Worm (Caenorhabditis elegans) whole organism, young adult: ENCODE measurements around the gene srb-11.

Experiments used
- B0336.3 ChIP-seq: fragments of 200-800 bp; sonication (Bioruptor generic); IDR thresholded peaks from 2 replicates; pipeline ENCODE4 v1.3.6; 2022; ENCODE audit warnings: missing genetic modification characterization, missing compliant biosample characterization
- C06A6.2 ChIP-seq: fragments of 200-800 bp; sonication (Bioruptor generic); conservative IDR thresholded peaks from 2 replicates; pipeline ENCODE4 v1.3.6; 2022; ENCODE audit warnings: missing genetic modification characterization, missing compliant biosample characterization
- D2030.7 ChIP-seq: fragments of 200-800 bp; sonication (Bioruptor generic); IDR thresholded peaks from 2 replicates; pipeline ENCODE4 v1.3.6; 2022; ENCODE audit warnings: missing genetic modification reagents, missing genetic modification characterization, missing compliant biosample characterization
- F37B4.10 ChIP-seq: fragments of 200-800 bp; sonication (Bioruptor generic); IDR thresholded peaks from 2 replicates; pipeline ENCODE4 v1.3.6; 2022; ENCODE audit warnings: missing genetic modification characterization, missing compliant biosample characterization
- F49E8.2 ChIP-seq: sonication (generic microtip); optimal IDR thresholded peaks from 3 replicates; lab custom pipeline; 2017; ENCODE audit warnings: missing genetic modification characterization, mild to moderate bottlenecking, missing compliant biosample characterization, antibody characterized with exemption, moderate library complexity; ENCODE audit not compliant: insufficient read depth
- K11D2.4 ChIP-seq: fragments of 200-800 bp; sonication (Bioruptor generic); IDR thresholded peaks from 2 replicates; pipeline ENCODE4 v1.3.6; 2022; ENCODE audit warnings: missing genetic modification reagents, missing genetic modification characterization, missing compliant biosample characterization
- Y53F4B.3 ChIP-seq: fragments of 200-800 bp; sonication (Bioruptor generic); IDR thresholded peaks from 2 replicates; pipeline ENCODE4 v1.3.6; 2022; ENCODE audit warnings: missing genetic modification reagents, missing genetic modification characterization, missing compliant biosample characterization
- Y53G8AR.9 ChIP-seq: fragments of 200-800 bp; sonication (Bioruptor generic); conservative IDR thresholded peaks from 2 replicates; pipeline ENCODE4 v1.3.6; 2022; ENCODE audit warnings: missing genetic modification reagents, missing genetic modification characterization, missing compliant biosample characterization
- Y67H2A.10 ChIP-seq: fragments of 200-800 bp; sonication (Bioruptor generic); conservative IDR thresholded peaks from 2 replicates; pipeline ENCODE4 v1.3.6; 2022; ENCODE audit warnings: missing genetic modification reagents, missing genetic modification characterization, missing compliant biosample characterization
- ZK185.1 ChIP-seq: sonication (generic microtip); optimal IDR thresholded peaks from 2 replicates; lab custom pipeline; 2016; ENCODE audit warnings: mild to moderate bottlenecking, missing genetic modification characterization, missing compliant biosample characterization; ENCODE audit not compliant: poor library complexity, severe bottlenecking
- ama-1 ChIP-seq, 3 experiments: fragments of 150-350 bp in 1 of 3; sonication (generic microtip) in 2 of 3; optimal IDR thresholded peaks; 2 replicates each; lab custom pipeline; 2014 to 2018; ENCODE audit warnings: missing biosample characterization in 2 of 3, missing genetic modification characterization in 2 of 3, missing genetic modification reagents in 2 of 3
- atf-7 ChIP-seq: sonication (generic microtip); optimal IDR thresholded peaks from 2 replicates; lab custom pipeline; 2017; ENCODE audit warnings: mild to moderate bottlenecking, missing genetic modification characterization, missing compliant biosample characterization
- athp-1 ChIP-seq: sonication (generic microtip); optimal IDR thresholded peaks from 2 replicates; lab custom pipeline; 2017; ENCODE audit warnings: mild to moderate bottlenecking, missing genetic modification characterization, missing compliant biosample characterization
- attf-6 ChIP-seq: fragments of 200-800 bp; sonication (Bioruptor generic); IDR thresholded peaks from 2 replicates; pipeline ENCODE4 v1.3.6; 2022; ENCODE audit warnings: missing genetic modification reagents, missing genetic modification characterization, missing compliant biosample characterization
- ceh-100 ChIP-seq: fragments of 200-800 bp; sonication (Bioruptor generic); IDR thresholded peaks from 2 replicates; pipeline ENCODE4 v1.3.6; 2022; ENCODE audit warnings: missing genetic modification reagents, missing genetic modification characterization, missing compliant biosample characterization
- ceh-40 ChIP-seq: fragments of 200-800 bp; sonication (Bioruptor generic); IDR thresholded peaks from 2 replicates; pipeline ENCODE4 v1.3.6; 2022; ENCODE audit warnings: missing genetic modification characterization, missing compliant biosample characterization
- ceh-58 ChIP-seq: fragments of 200-800 bp; sonication (Bioruptor generic); IDR thresholded peaks from 2 replicates; pipeline ENCODE4 v1.3.6; 2022; ENCODE audit warnings: missing genetic modification characterization, missing compliant biosample characterization
- ceh-79 ChIP-seq: sonication (generic microtip); optimal IDR thresholded peaks from 2 replicates; lab custom pipeline; 2017; ENCODE audit warnings: mild to moderate bottlenecking, missing genetic modification characterization, missing compliant biosample characterization
- dox-1 ChIP-seq: fragments of 200-800 bp; sonication (Bioruptor generic); IDR thresholded peaks from 2 replicates; pipeline ENCODE4 v1.3.6; 2022; ENCODE audit warnings: missing genetic modification reagents, missing genetic modification characterization, missing compliant biosample characterization
- dpff-1 ChIP-seq: sonication (generic microtip); optimal IDR thresholded peaks from 2 replicates; lab custom pipeline; 2017; ENCODE audit warnings: mild to moderate bottlenecking, missing genetic modification characterization, missing compliant biosample characterization
- efl-1 ChIP-seq: fragments of 150-350 bp; optimal IDR thresholded peaks from 2 replicates; lab custom pipeline; 2014; ENCODE audit warnings: missing biosample characterization, missing genetic modification reagents, missing genetic modification characterization
- egl-18 ChIP-seq: fragments of 200-800 bp; sonication (Bioruptor generic); IDR thresholded peaks from 2 replicates; pipeline ENCODE4 v1.3.6; 2022; ENCODE audit warnings: missing genetic modification reagents, missing genetic modification characterization, missing compliant biosample characterization
- egl-44 ChIP-seq: fragments of 200-800 bp; sonication (Bioruptor generic); IDR thresholded peaks from 2 replicates; pipeline ENCODE4 v1.3.6; 2022; ENCODE audit warnings: missing genetic modification reagents, missing genetic modification characterization, missing compliant biosample characterization
- him-1 ChIP-seq: sonication (generic microtip); optimal IDR thresholded peaks from 2 replicates; lab custom pipeline; 2016; ENCODE audit warnings: missing genotype, missing genetic modification reagents, missing genetic modification characterization, missing compliant biosample characterization
- hrde-1 ChIP-seq: sonication (generic microtip); optimal IDR thresholded peaks from 2 replicates; lab custom pipeline; 2016; ENCODE audit warnings: missing genetic modification characterization, mild to moderate bottlenecking, missing compliant biosample characterization, moderate library complexity, missing genotype, missing genetic modification reagents, borderline replicate concordance
- lin-35 ChIP-seq, 3 experiments: fragments of 150-350 bp in 2 of 3; sonication (generic microtip) in 1 of 3; optimal IDR thresholded peaks; 2 replicates each; lab custom pipeline; 2014 to 2018; ENCODE audit warnings: missing biosample characterization in 3 of 3, missing genetic modification characterization in 3 of 3, missing genetic modification reagents in 3 of 3
- lsy-27 ChIP-seq: sonication (generic microtip); optimal IDR thresholded peaks from 2 replicates; lab custom pipeline; 2017; ENCODE audit warnings: missing genetic modification characterization, mild to moderate bottlenecking, missing compliant biosample characterization, antibody characterized with exemption, missing genotype, borderline replicate concordance; ENCODE audit not compliant: insufficient read depth
- madf-10 ChIP-seq: sonication (generic microtip); optimal IDR thresholded peaks from 2 replicates; lab custom pipeline; 2016; ENCODE audit warnings: mild to moderate bottlenecking, missing genetic modification characterization, missing compliant biosample characterization
- madf-3 ChIP-seq: fragments of 200-800 bp; sonication (Bioruptor generic); IDR thresholded peaks from 2 replicates; pipeline ENCODE4 v1.3.6; 2022; ENCODE audit warnings: missing genetic modification reagents, missing genetic modification characterization, missing compliant biosample characterization
- madf-6 ChIP-seq: fragments of 200-800 bp; sonication (Bioruptor generic); IDR thresholded peaks from 2 replicates; pipeline ENCODE4 v1.3.6; 2022; ENCODE audit warnings: missing genetic modification reagents, missing genetic modification characterization, missing compliant biosample characterization
- mel-28 ChIP-seq: sonication (generic microtip); optimal IDR thresholded peaks from 2 replicates; lab custom pipeline; 2016; ENCODE audit warnings: borderline replicate concordance, mild to moderate bottlenecking, missing genetic modification characterization, missing compliant biosample characterization
- mxl-1 ChIP-seq: sonication (generic microtip); optimal IDR thresholded peaks from 2 replicates; lab custom pipeline; 2016; ENCODE audit warnings: missing genetic modification characterization, missing compliant biosample characterization
- nfya-1 ChIP-seq: sonication (generic microtip); optimal IDR thresholded peaks from 2 replicates; lab custom pipeline; 2017; ENCODE audit warnings: antibody characterized with exemption, missing compliant biosample characterization, missing genetic modification characterization, borderline replicate concordance; ENCODE audit not compliant: insufficient read depth
- pbrm-1 ChIP-seq: fragments of 200-800 bp; sonication (Bioruptor generic); IDR thresholded peaks from 2 replicates; pipeline ENCODE4 v1.3.6; 2022; ENCODE audit warnings: missing genetic modification reagents, missing genetic modification characterization, missing compliant biosample characterization
- pha-4 ChIP-seq: fragments of 150-350 bp; sonication (generic microtip); optimal IDR thresholded peaks from 2 replicates; lab custom pipeline; 2014; ENCODE audit warnings: missing biosample characterization, missing genetic modification reagents, missing genetic modification characterization
- rec-8 ChIP-seq, 2 experiments: sonication (generic microtip); optimal IDR thresholded peaks; 2 replicates each; lab custom pipeline; 2016; ENCODE audit warnings: mild to moderate bottlenecking in 2 of 2, missing genetic modification characterization in 2 of 2, missing genetic modification reagents in 2 of 2, missing genotype in 2 of 2, missing biosample characterization in 1 of 2, missing compliant biosample characterization in 1 of 2, moderate library complexity in 1 of 2
- rpc-1 ChIP-seq, 2 experiments: fragments of 150-350 bp in 1 of 2; sonication (generic microtip) in 1 of 2; optimal IDR thresholded peaks; 2 replicates each; lab custom pipeline; 2014 to 2018; ENCODE audit warnings: missing biosample characterization in 1 of 2, missing genetic modification characterization in 1 of 2, missing genetic modification reagents in 1 of 2, missing genotype in 1 of 2
- somi-1 ChIP-seq: fragments of 200-800 bp; sonication (Bioruptor generic); optimal IDR thresholded peaks from 2 replicates; lab custom pipeline; 2018; ENCODE audit warnings: mild to moderate bottlenecking, missing genetic modification characterization, missing compliant biosample characterization
- tlf-1 ChIP-seq: fragments of 200-800 bp; sonication (Bioruptor generic); optimal IDR thresholded peaks from 2 replicates; lab custom pipeline; 2018; ENCODE audit warnings: mild to moderate bottlenecking, missing genetic modification characterization, missing compliant biosample characterization
- zfh-2 ChIP-seq: fragments of 200-800 bp; sonication (Bioruptor generic); conservative IDR thresholded peaks from 2 replicates; pipeline ENCODE4 v1.3.6; 2022; ENCODE audit warnings: missing genetic modification reagents, missing genetic modification characterization, missing compliant biosample characterization
- ztf-28 ChIP-seq: fragments of 200-800 bp; sonication (Bioruptor generic); IDR thresholded peaks from 2 replicates; pipeline ENCODE4 v1.3.6; 2022; ENCODE audit warnings: missing genetic modification reagents, missing genetic modification characterization, missing compliant biosample characterization

The srb-11 gene

DNA sequence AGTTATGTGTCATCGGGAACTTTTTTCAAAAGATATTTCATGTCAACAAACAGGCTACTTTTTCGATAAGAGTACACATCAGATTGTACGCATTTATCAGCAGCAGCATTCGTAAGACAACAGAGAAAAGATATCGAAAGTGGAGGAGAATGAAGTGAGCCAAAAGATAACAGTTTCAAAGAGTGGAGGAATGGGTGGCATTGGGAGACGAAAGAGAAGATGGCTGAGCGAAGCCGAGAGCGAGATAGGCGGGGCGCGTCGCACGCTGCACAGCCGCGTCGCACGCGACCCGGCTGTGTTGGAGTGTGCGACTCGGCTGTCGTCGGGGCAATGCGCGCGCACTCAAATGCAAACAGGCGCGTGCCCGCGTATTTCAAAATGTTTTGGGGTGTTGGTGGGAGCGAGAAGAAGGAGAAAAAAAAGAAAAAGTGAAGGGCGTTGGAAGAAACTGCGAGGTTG, 28.6 kb downstream of the srb-11 start (continued):
- TF ChIP-seq pbrm-1 (GFP tag; lab: Robert Waterston, UW) (peak; percentile 93), hrde-1 (no peak), egl-18 (GFP tag; lab: Robert Waterston, UW) (no peak), pha-4 (peak; percentile 23), egl-44 (GFP tag; lab: Robert Waterston, UW) (peak; percentile 69; the same call in 1 of the 2 replicates), K11D2.4 (GFP tag; lab: Robert Waterston, UW) (peak; percentile 86), lin-35 (GFP tag; optimal IDR thresholded peaks at IDR 0.05; lab: Kevin White, UChicago) (peak in 1 of 3 experiments; percentile 79), F37B4.10 (GFP tag; lab: Robert Waterston, UW) (no peak), C06A6.2 (GFP tag; lab: Robert Waterston, UW) (peak; percentile 86), madf-10 (tag; lab: Kevin White, UChicago) (no peak), rec-8 (tag; optimal IDR thresholded peaks at IDR 0.05; lab: Kevin White, UChicago) (no peak), attf-6 (no peak), ceh-58 (GFP tag; lab: Robert Waterston, UW) (0 out of 2 replicates have a peak, but pooled peaks have one; percentile 16), B0336.3 (GFP tag; lab: Robert Waterston, UW) (peak; percentile 98), madf-6 (peak; percentile 92), ZK185.1 (tag; lab: Kevin White, UChicago) (peak; percentile 30), dox-1 (peak; percentile 95), ama-1 (optimal IDR thresholded peaks at IDR 0.05; lab: Kevin White, UChicago) (peak; percentile 18), ama-1 (GFP tag; optimal IDR thresholded peaks at IDR 0.05; lab: Kevin White, UChicago) (peak in 1 of 2 experiments; percentile 8), ceh-40 (no peak), atf-7 (tag; lab: Kevin White, UChicago) (peak; percentile 91), ceh-100 (GFP tag; lab: Robert Waterston, UW) (peak; percentile 72), lsy-27 (tag; lab: Kevin White, UChicago) (no peak), nfya-1 (tag; lab: Kevin White, UChicago) (no peak), mel-28 (tag; lab: Kevin White, UChicago) (peak; percentile 20), Y53F4B.3 (GFP tag; lab: Robert Waterston, UW) (no peak; the same call in 1 of the 2 replicates), Y53G8AR.9 (GFP tag; lab: Robert Waterston, UW) (peak; percentile 88), athp-1 (tag; lab: Kevin White, UChicago) (peak; percentile 80), somi-1 (GFP tag; lab: Kevin White, UChicago) (peak; percentile 77), Y67H2A.10 (GFP tag; lab: Robert Waterston, UW) (peak; percentile 83)

DNA sequence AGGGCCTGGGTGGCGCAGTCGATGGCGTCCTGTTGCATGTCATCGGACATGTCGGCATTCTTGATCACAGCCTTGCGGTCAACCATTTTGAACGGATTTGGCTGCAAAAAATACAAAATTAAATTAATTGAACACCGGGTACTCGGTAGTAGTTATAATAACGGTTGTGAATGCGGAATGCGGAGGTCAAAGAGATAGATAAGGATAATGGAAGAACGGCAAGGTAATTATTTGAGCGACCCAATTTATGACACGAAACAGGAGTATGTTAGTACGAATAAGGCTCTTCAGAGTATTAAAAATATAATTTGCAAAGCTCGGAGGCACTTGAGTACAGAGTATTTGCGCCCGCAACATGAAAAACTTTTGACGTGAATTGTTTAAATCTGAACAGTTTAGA, 29.0 kb downstream of the srb-11 start, which contains the start of gene dlc-1:
Gene dlc-1 (minus strand): TSS at position 101 of the 400 bp plus-strand sequence.
- TF ChIP-seq lsy-27 (tag; lab: Kevin White, UChicago): no peak
- TF ChIP-seq Y53F4B.3 (GFP tag; lab: Robert Waterston, UW): no peak
- 0 out of 2 replicates have a peak, but pooled peaks have one; percentile 15 for TF ChIP-seq Y53G8AR.9 (GFP tag; lab: Robert Waterston, UW)
- TF ChIP-seq, all 124 proteins: peak for 1

DNA sequence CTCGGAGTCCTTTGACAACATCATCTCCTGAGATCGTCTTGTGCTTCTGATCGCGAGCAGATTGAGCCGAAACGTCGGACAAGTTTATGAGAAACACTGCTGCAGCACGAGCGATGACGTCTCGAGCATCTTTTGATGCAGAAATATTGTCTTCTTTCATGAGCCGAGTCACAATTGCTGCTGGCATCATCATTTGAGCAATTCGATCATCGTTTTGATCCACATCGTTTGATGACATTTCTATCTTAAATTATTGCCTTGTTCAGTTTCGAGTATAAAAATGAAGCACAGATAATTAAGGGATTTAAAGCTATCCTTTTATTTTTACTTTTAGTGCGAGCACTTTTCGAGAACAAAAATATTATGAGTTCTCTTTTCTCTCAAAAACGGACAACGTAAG, 30.1 kb downstream of the srb-11 start, which contains the start of gene T26A5.8:
Gene T26A5.8 (minus strand): TSS at position 247 of the 400 bp plus-strand sequence.
- TF ChIP-seq Y53F4B.3 (GFP tag; lab: Robert Waterston, UW): no peak
- 0 out of 2 replicates have a peak, but pooled peaks have one; percentile 22 for TF ChIP-seq zfh-2 (GFP tag; lab: Robert Waterston, UW)
- no peak for TF ChIP-seq D2030.7
- no peak; the same call in 1 of the 2 replicates for TF ChIP-seq pbrm-1 (GFP tag; lab: Robert Waterston, UW)
- no peak for TF ChIP-seq rpc-1 (optimal IDR thresholded peaks at IDR 0.05; lab: Kevin White, UChicago)
- TF ChIP-seq rpc-1 (tag; optimal IDR thresholded peaks at IDR 0.05; lab: Kevin White, UChicago): no peak
- TF ChIP-seq madf-3: peak; percentile 74; the same call in 1 of the 2 replicates
- TF ChIP-seq ceh-79: no peak
- TF ChIP-seq mxl-1 (tag; lab: Kevin White, UChicago): no peak
- no peak for TF ChIP-seq him-1 (tag; lab: Kevin White, UChicago)
- no peak for TF ChIP-seq C06A6.2 (GFP tag; lab: Robert Waterston, UW)
- TF ChIP-seq lsy-27 (tag; lab: Kevin White, UChicago): no peak
- no peak for TF ChIP-seq ztf-28 (GFP tag; lab: Robert Waterston, UW)
- no peak for TF ChIP-seq dpff-1 (tag; lab: Kevin White, UChicago)
- no peak for TF ChIP-seq nfya-1 (tag; lab: Kevin White, UChicago)
- peak; percentile 41; the same call in 1 of the 2 replicates for TF ChIP-seq ceh-100 (GFP tag; lab: Robert Waterston, UW)
- TF ChIP-seq F49E8.2 (tag; lab: Kevin White, UChicago): peak; percentile 51
- TF ChIP-seq tlf-1 (GFP tag; lab: Kevin White, UChicago): peak; percentile 11
- peak; percentile 1 for TF ChIP-seq ZK185.1 (tag; lab: Kevin White, UChicago)
- no peak for TF ChIP-seq efl-1 (GFP tag; lab: Kevin White, UChicago)
